Worm (Caenorhabditis elegans): ENCODE measurements around the gene lon-3.

- TF ChIP-seq unc-86 (tag; optimal IDR thresholded peaks at IDR 0.05) (peak; percentile 49), skn-1 (tag; optimal IDR thresholded peaks at IDR 0.05) (no peak)
These were observed 7.4 kb downstream of the lon-3 start, which contains the start of gene dpy-30 for ce11 chrV:12190943-12191569.

Data from whole organism, L1 larva.